Worm (Caenorhabditis elegans) whole organism, L2 larva: ENCODE data around the gene bath-27.

ENCODE experiments used
- F13H6.1 ChIP-seq: sonication (generic microtip); optimal IDR thresholded peaks from 2 replicates; lab custom pipeline; 2016; ENCODE audit warnings: missing genetic modification characterization, missing compliant biosample characterization
- R02D3.7 ChIP-seq: fragments of 150-350 bp; optimal IDR thresholded peaks from 2 replicates; lab custom pipeline; 2014; ENCODE audit warnings: missing biosample characterization, missing genetic modification characterization
- Y55F3AM.14 ChIP-seq: fragments of 200-800 bp; sonication (Bioruptor generic); optimal IDR thresholded peaks from 2 replicates; lab custom pipeline; 2018; ENCODE audit warnings: mild to moderate bottlenecking, missing genetic modification characterization, missing compliant biosample characterization
- ZK546.5 ChIP-seq: sonication (generic microtip); optimal IDR thresholded peaks from 2 replicates; lab custom pipeline; 2017; ENCODE audit warnings: missing biosample characterization, missing genetic modification characterization
- alr-1 ChIP-seq: fragments of 150-350 bp; optimal IDR thresholded peaks from 2 replicates; lab custom pipeline; 2014; ENCODE audit warnings: missing biosample characterization, missing genetic modification characterization
- aly-2 ChIP-seq: fragments of 150-350 bp; optimal IDR thresholded peaks from 2 replicates; lab custom pipeline; 2014; ENCODE audit warnings: missing biosample characterization, missing genetic modification characterization
- ama-1 ChIP-seq: fragments of 150-350 bp; optimal IDR thresholded peaks from 2 replicates; lab custom pipeline; 2018; ENCODE audit warnings: inconsistent platforms
- blmp-1 ChIP-seq: sonication (generic microtip); optimal IDR thresholded peaks from 2 replicates; lab custom pipeline; 2017; ENCODE audit warnings: missing genetic modification characterization, mild to moderate bottlenecking, missing compliant biosample characterization, antibody characterized with exemption, moderate library complexity; ENCODE audit not compliant: insufficient read depth
- ceh-16 ChIP-seq: fragments of 150-350 bp; optimal IDR thresholded peaks from 2 replicates; lab custom pipeline; 2014; ENCODE audit warnings: missing biosample characterization, missing genetic modification characterization
- ceh-82 ChIP-seq: fragments of 150-350 bp; optimal IDR thresholded peaks from 2 replicates; lab custom pipeline; 2014; ENCODE audit warnings: missing biosample characterization, missing genetic modification characterization
- crh-2 ChIP-seq: sonication (generic microtip); optimal IDR thresholded peaks from 2 replicates; lab custom pipeline; 2017; ENCODE audit warnings: missing biosample characterization, missing genetic modification characterization
- egl-27 ChIP-seq: sonication (generic microtip); optimal IDR thresholded peaks from 3 replicates; lab custom pipeline; 2017; ENCODE audit warnings: missing biosample characterization, missing genetic modification reagents, missing genetic modification characterization
- elt-1 ChIP-seq: fragments of 150-350 bp; optimal IDR thresholded peaks from 2 replicates; lab custom pipeline; 2014; ENCODE audit warnings: missing biosample characterization, missing genetic modification characterization
- elt-3 ChIP-seq: sonication (generic microtip); optimal IDR thresholded peaks from 2 replicates; lab custom pipeline; 2017; ENCODE audit warnings: missing biosample characterization, missing genetic modification characterization
- fos-1 ChIP-seq: fragments of 150-350 bp; optimal IDR thresholded peaks from 2 replicates; lab custom pipeline; 2014; ENCODE audit warnings: missing biosample characterization, missing genetic modification characterization
- gmeb-1 ChIP-seq: fragments of 150-350 bp; optimal IDR thresholded peaks from 2 replicates; lab custom pipeline; 2014; ENCODE audit warnings: missing biosample characterization, missing genetic modification characterization
- lin-11 ChIP-seq: fragments of 150-350 bp; sonication (generic microtip); optimal IDR thresholded peaks from 2 replicates; lab custom pipeline; 2014; ENCODE audit warnings: missing biosample characterization, missing genetic modification characterization, inconsistent platforms, mixed read lengths
- lin-39 ChIP-seq: fragments of 150-350 bp; optimal IDR thresholded peaks from 2 replicates; lab custom pipeline; 2014; ENCODE audit warnings: missing biosample characterization, missing genetic modification reagents, missing genetic modification characterization
- mbf-1 ChIP-seq: sonication (generic microtip); optimal IDR thresholded peaks from 2 replicates; lab custom pipeline; 2017; ENCODE audit warnings: missing biosample characterization, missing genetic modification characterization
- mdl-1 ChIP-seq, 2 experiments: fragments of 150-350 bp in 1 of 2; sonication (generic microtip) in 1 of 2; optimal IDR thresholded peaks; 2 replicates each; lab custom pipeline; 2017; ENCODE audit warnings: missing biosample characterization in 2 of 2, missing genetic modification characterization in 2 of 2
- nhr-10 ChIP-seq: sonication (generic microtip); optimal IDR thresholded peaks from 2 replicates; lab custom pipeline; 2017; ENCODE audit warnings: missing biosample characterization, missing genetic modification characterization
- nhr-11 ChIP-seq: fragments of 150-350 bp; optimal IDR thresholded peaks from 2 replicates; lab custom pipeline; 2014; ENCODE audit warnings: missing biosample characterization, missing genetic modification characterization
- nhr-12 ChIP-seq: fragments of 150-350 bp; optimal IDR thresholded peaks from 2 replicates; lab custom pipeline; 2014; ENCODE audit warnings: missing biosample characterization, missing genetic modification characterization
- nhr-129 ChIP-seq: fragments of 150-350 bp; optimal IDR thresholded peaks from 2 replicates; lab custom pipeline; 2014; ENCODE audit warnings: missing biosample characterization, missing genetic modification characterization
- nhr-23 ChIP-seq: fragments of 150-350 bp; optimal IDR thresholded peaks from 2 replicates; lab custom pipeline; 2014; ENCODE audit warnings: missing biosample characterization, missing genetic modification reagents, missing genetic modification characterization
- nhr-237 ChIP-seq: fragments of 150-350 bp; optimal IDR thresholded peaks from 2 replicates; lab custom pipeline; 2014; ENCODE audit warnings: missing biosample characterization, missing genetic modification characterization
- nhr-25 ChIP-seq: fragments of 150-350 bp; sonication (generic microtip); optimal IDR thresholded peaks from 3 replicates; lab custom pipeline; 2014; ENCODE audit warnings: missing biosample characterization, missing genetic modification characterization
- nhr-77 ChIP-seq: fragments of 150-350 bp; optimal IDR thresholded peaks from 2 replicates; lab custom pipeline; 2014; ENCODE audit warnings: missing biosample characterization, missing genetic modification characterization
- sem-4 ChIP-seq: fragments of 150-350 bp; optimal IDR thresholded peaks from 2 replicates; lab custom pipeline; 2014; ENCODE audit warnings: missing biosample characterization, missing genetic modification reagents, missing genetic modification characterization
- skn-1 ChIP-seq: sonication (generic microtip); optimal IDR thresholded peaks from 2 replicates; lab custom pipeline; 2017; ENCODE audit warnings: missing biosample characterization, missing genetic modification characterization
- sma-3 ChIP-seq: sonication (generic microtip); optimal IDR thresholded peaks from 2 replicates; lab custom pipeline; 2016; ENCODE audit warnings: missing genetic modification reagents, missing genetic modification characterization, missing compliant biosample characterization
- snpc-4 ChIP-seq: fragments of 150-350 bp; optimal IDR thresholded peaks from 2 replicates; lab custom pipeline; 2014; ENCODE audit warnings: missing biosample characterization, missing genetic modification characterization
- unc-39 ChIP-seq: fragments of 150-350 bp; optimal IDR thresholded peaks from 2 replicates; lab custom pipeline; 2014; ENCODE audit warnings: missing biosample characterization, missing genetic modification characterization
- unc-55 ChIP-seq: fragments of 150-350 bp; sonication (generic microtip); optimal IDR thresholded peaks from 3 replicates; lab custom pipeline; 2014; ENCODE audit warnings: missing biosample characterization, missing genetic modification reagents, missing genetic modification characterization
- zag-1 ChIP-seq: fragments of 150-350 bp; optimal IDR thresholded peaks from 2 replicates; lab custom pipeline; 2014; ENCODE audit warnings: missing biosample characterization, missing genetic modification characterization
- ztf-1 ChIP-seq: fragments of 200-800 bp; sonication (Bioruptor generic); conservative IDR thresholded peaks from 2 replicates; pipeline ENCODE4 v1.3.6; 2022; ENCODE audit warnings: missing genetic modification characterization, missing compliant biosample characterization
- ztf-11 ChIP-seq: sonication (generic microtip); optimal IDR thresholded peaks from 2 replicates; lab custom pipeline; 2017; ENCODE audit warnings: missing biosample characterization, missing genetic modification characterization
- ztf-4 ChIP-seq: fragments of 150-350 bp; optimal IDR thresholded peaks from 2 replicates; lab custom pipeline; 2014; ENCODE audit warnings: missing biosample characterization, missing genetic modification characterization

The bath-27 gene

ce11 chrII:3323179-3323578 lies 35.8 kb upstream of the bath-27 start, which contains the start of gene Y46D2A.2:
Gene Y46D2A.2, minus strand, starts transcription at chrII:3323279.
- TF ChIP-seq ztf-4 (tag; lab: Kevin White, UChicago) (no peak), mbf-1 (tag; lab: Kevin White, UChicago) (no peak), gmeb-1 (tag; lab: Kevin White, UChicago) (no peak), ceh-82 (tag; lab: Kevin White, UChicago) (no peak), unc-39 (no peak)
- TF ChIP-seq, all 48 proteins: peak for 0

DNA sequence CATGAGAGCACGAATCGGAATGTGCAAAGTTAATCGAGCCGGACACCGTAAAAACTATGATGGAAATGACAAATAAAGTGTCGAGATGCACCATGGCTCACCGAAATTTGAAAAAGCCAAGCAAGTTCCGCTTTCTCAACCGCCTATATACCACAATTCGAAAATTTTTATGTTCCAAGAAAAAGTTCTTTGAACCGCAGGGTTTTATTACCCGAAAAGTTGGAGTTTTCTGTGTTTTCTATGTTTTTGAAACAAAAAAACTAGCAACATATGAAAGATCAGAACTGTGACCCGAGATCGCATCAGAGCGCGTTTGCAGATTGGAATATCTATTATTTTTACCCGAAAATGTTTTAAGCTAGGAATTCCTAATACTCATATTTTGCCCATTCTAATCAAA lies 31.8 kb upstream of the bath-27 start, which contains the start of gene Y46D2A.3:
TSS of gene Y46D2A.3 (minus strand) at position 101 of the 400 bp plus-strand sequence.
- TF ChIP-seq ZK546.5 (no peak), ztf-11 (tag; lab: Kevin White, UChicago) (no peak), ztf-4 (tag; lab: Kevin White, UChicago) (no peak), sem-4 (no peak), nhr-129 (tag; lab: Kevin White, UChicago) (no peak)

DNA sequence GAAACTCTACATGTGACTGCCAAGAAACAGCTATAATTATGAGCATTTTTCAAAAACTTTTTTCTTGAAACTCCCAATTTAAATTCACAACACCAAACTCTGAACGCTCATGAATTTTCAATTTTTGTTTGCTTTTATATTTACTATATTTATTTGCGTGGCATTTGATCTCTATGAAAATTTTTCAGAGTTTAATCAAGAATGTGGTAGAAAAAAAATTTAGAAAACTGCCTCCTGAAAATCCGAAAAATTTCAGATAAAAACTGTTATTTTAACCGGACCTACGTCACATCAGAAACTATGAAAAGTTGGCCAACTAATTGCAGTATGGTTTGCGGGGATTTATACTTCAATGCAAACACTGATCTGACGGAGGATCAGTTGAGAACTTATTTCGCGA lies 26.9 kb upstream of the bath-27 start, which contains the start of gene irld-27:
TSS of gene irld-27 (plus strand) at position 301 of the 400 bp plus-strand sequence.
- no peak for TF ChIP-seq sem-4
- TF ChIP-seq elt-1 (tag; lab: Kevin White, UChicago), result no peak
- TF ChIP-seq snpc-4 (tag; lab: Kevin White, UChicago), result no peak
- no peak for TF ChIP-seq mdl-1 (tag; optimal IDR thresholded peaks at IDR 0.05; lab: Kevin White, UChicago)
- TF ChIP-seq ceh-82 (tag; lab: Kevin White, UChicago), result no peak
- no peak for TF ChIP-seq aly-2 (tag; lab: Kevin White, UChicago)
- no peak for TF ChIP-seq nhr-237 (tag; lab: Kevin White, UChicago)
- no peak for TF ChIP-seq gmeb-1 (tag; lab: Kevin White, UChicago)
- no peak for TF ChIP-seq ama-1
- no peak for TF ChIP-seq unc-55 (GFP tag; lab: Kevin White, UChicago)
- no peak for TF ChIP-seq zag-1 (tag; lab: Kevin White, UChicago)
- no peak for TF ChIP-seq nhr-129 (tag; lab: Kevin White, UChicago)
- no peak for TF ChIP-seq alr-1 (tag; lab: Kevin White, UChicago)
- TF ChIP-seq nhr-77 (tag; lab: Kevin White, UChicago), result no peak
- TF ChIP-seq nhr-23 (tag; lab: Kevin White, UChicago), result no peak

ce11 chrII:3337039-3337438 lies 21.9 kb upstream of the bath-27 start, which contains the start of gene F14D2.19:
Gene F14D2.19, minus strand, starts transcription at chrII:3337139.
- TF ChIP-seq nhr-12 (no peak), crh-2 (no peak), nhr-23 (tag; lab: Kevin White, UChicago) (no peak), ceh-82 (tag; lab: Kevin White, UChicago) (no peak), ztf-4 (tag; lab: Kevin White, UChicago) (no peak), R02D3.7 (no peak), sma-3 (no peak), nhr-10 (no peak), ztf-1 (no peak), F13H6.1 (tag; lab: Kevin White, UChicago) (no peak), egl-27 (no peak)
- TF ChIP-seq, all 48 proteins: peak for 0

DNA sequence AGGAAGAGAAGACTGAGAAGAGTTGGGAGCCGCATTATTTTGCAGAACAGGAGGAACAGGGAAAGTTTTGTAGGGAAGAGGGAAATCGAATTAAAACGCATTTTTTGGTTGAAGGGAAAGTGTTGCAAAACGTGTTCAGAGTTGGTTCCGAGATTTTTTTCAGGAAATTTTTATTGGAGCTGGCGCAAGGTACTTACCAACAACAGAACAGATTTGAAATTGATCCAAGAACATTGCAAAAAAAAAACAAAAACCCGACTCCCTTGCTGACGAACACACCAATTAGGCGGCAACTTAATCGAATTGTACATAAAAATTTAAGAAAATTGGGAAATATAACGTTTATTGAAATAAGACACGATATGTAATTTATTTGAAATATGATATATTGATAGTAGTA lies 20.4 kb upstream of the bath-27 start, which contains the start of gene F14D2.7:
TSS of gene F14D2.7 (minus strand) at position 101 of the 400 bp plus-strand sequence.
- TF ChIP-seq ZK546.5, result no peak
- no peak for TF ChIP-seq ceh-16 (tag; lab: Kevin White, UChicago)
- TF ChIP-seq Y55F3AM.14 (GFP tag; lab: Kevin White, UChicago), result no peak
- TF ChIP-seq gmeb-1 (tag; lab: Kevin White, UChicago), result no peak
- TF ChIP-seq egl-27, result no peak
- no peak for TF ChIP-seq fos-1 (tag; lab: Kevin White, UChicago)
- TF ChIP-seq zag-1 (tag; lab: Kevin White, UChicago), result no peak
- TF ChIP-seq unc-39, result no peak
- TF ChIP-seq sma-3, result no peak
- TF ChIP-seq skn-1, result no peak
- no peak for TF ChIP-seq elt-3 (tag; lab: Kevin White, UChicago)
- TF ChIP-seq nhr-11 (tag; lab: Kevin White, UChicago), result no peak
- no peak for TF ChIP-seq snpc-4 (tag; lab: Kevin White, UChicago)
- no peak for TF ChIP-seq lin-39
- no peak for TF ChIP-seq nhr-25
- no peak for TF ChIP-seq blmp-1 (tag; lab: Kevin White, UChicago)
- TF ChIP-seq lin-11 (tag; lab: Kevin White, UChicago), result no peak
- no peak for TF ChIP-seq R02D3.7
- no peak for TF ChIP-seq nhr-129 (tag; lab: Kevin White, UChicago)
